Fruit fly (Drosophila melanogaster) whole organism, embryonic: ENCODE results near the gene c12.1.

Source experiments
- C15 ChIP-seq: fragments of 200-800 bp; sonication (Bioruptor generic); IDR thresholded peaks from 3 replicates; pipeline ENCODE4 v1.3.6; 2022; ENCODE audit warnings: missing biosample characterization, missing genetic modification characterization
- CG10267 ChIP-seq: fragments of 200-800 bp; sonication (Bioruptor generic); optimal IDR thresholded peaks from 2 replicates; lab custom pipeline; 2018; ENCODE audit warnings: missing biosample characterization, mild to moderate bottlenecking, missing genetic modification characterization, moderate library complexity
- CG10321 ChIP-seq: fragments of 200-800 bp; sonication (Bioruptor generic); IDR thresholded peaks from 2 replicates; pipeline ENCODE4 v1.3.6; 2022; ENCODE audit warnings: missing biosample characterization, missing genetic modification characterization
- CG11398 ChIP-seq: fragments of 200-800 bp; sonication (Bioruptor generic); optimal IDR thresholded peaks from 2 replicates; lab custom pipeline; 2016; ENCODE audit warnings: missing biosample characterization, missing genetic modification characterization
- CG11456 ChIP-seq: fragments of 200-800 bp; sonication (Bioruptor generic); IDR thresholded peaks from 3 replicates; pipeline ENCODE4 v1.3.6; 2022; ENCODE audit warnings: missing biosample characterization, missing genetic modification characterization
- CG12104 ChIP-seq: fragments of 200-800 bp; sonication (Bioruptor generic); optimal IDR thresholded peaks from 3 replicates; lab custom pipeline; 2016; ENCODE audit warnings: missing biosample characterization, missing genetic modification characterization
- CG1233 ChIP-seq: fragments of 200-800 bp; sonication (Bioruptor generic); optimal IDR thresholded peaks from 4 replicates; lab custom pipeline; 2018; ENCODE audit warnings: missing biosample characterization, mild to moderate bottlenecking, missing genetic modification characterization
- CG12942 ChIP-seq: fragments of 200-800 bp; sonication (Bioruptor generic); optimal IDR thresholded peaks from 3 replicates; lab custom pipeline; 2016; ENCODE audit warnings: missing biosample characterization, missing genetic modification characterization
- CG13894 ChIP-seq: fragments of 200-800 bp; sonication (Bioruptor generic); optimal IDR thresholded peaks from 3 replicates; lab custom pipeline; 2018; ENCODE audit warnings: missing biosample characterization, mild to moderate bottlenecking, missing genetic modification characterization, moderate library complexity
- CG14050 ChIP-seq: fragments of 200-800 bp; sonication (Bioruptor generic); IDR thresholded peaks from 3 replicates; pipeline ENCODE4 v1.3.6; 2022; ENCODE audit warnings: missing biosample characterization, missing genetic modification characterization
- CG1603 ChIP-seq: fragments of 200-800 bp; sonication (Bioruptor generic); optimal IDR thresholded peaks from 2 replicates; lab custom pipeline; 2019; ENCODE audit warnings: missing biosample characterization, mild to moderate bottlenecking, missing genetic modification characterization, moderate library complexity
- CG16815 ChIP-seq: fragments of 200-800 bp; sonication (Bioruptor generic); optimal IDR thresholded peaks from 3 replicates; lab custom pipeline; 2017; ENCODE audit warnings: missing biosample characterization, mild to moderate bottlenecking, missing genetic modification characterization
- CG16863 ChIP-seq: fragments of 200-800 bp; sonication (Bioruptor generic); optimal IDR thresholded peaks from 3 replicates; lab custom pipeline; 2016; ENCODE audit warnings: missing biosample characterization, missing genetic modification characterization
- CG17829 ChIP-seq: fragments of 200-800 bp; optimal IDR thresholded peaks from 2 replicates; lab custom pipeline; 2019; ENCODE audit warnings: missing biosample characterization, mild to moderate bottlenecking, missing genetic modification characterization, moderate library complexity
- CG3726 ChIP-seq: fragments of 200-800 bp; sonication (Bioruptor generic); IDR thresholded peaks from 3 replicates; pipeline ENCODE4, ENCODE4 v1.3.6; 2022; ENCODE audit warnings: missing biosample characterization, missing genetic modification characterization
- CG4424 ChIP-seq: fragments of 200-800 bp; sonication (Bioruptor generic); optimal IDR thresholded peaks from 3 replicates; lab custom pipeline; 2016; ENCODE audit warnings: missing biosample characterization, missing genetic modification characterization
- CG5180 ChIP-seq: fragments of 200-800 bp; sonication (Bioruptor generic); optimal IDR thresholded peaks from 3 replicates; lab custom pipeline; 2017; ENCODE audit warnings: missing biosample characterization, missing genetic modification characterization, mild to moderate bottlenecking, moderate library complexity, missing genetic modification reagents
- CG7786 ChIP-seq: fragments of 200-800 bp; sonication (Bioruptor generic); optimal IDR thresholded peaks from 2 replicates; lab custom pipeline; 2016; ENCODE audit warnings: missing biosample characterization, missing genetic modification characterization
- CG9437 ChIP-seq: fragments of 200-800 bp; sonication (Bioruptor generic); optimal IDR thresholded peaks from 2 replicates; lab custom pipeline; 2018; ENCODE audit warnings: missing biosample characterization, mild to moderate bottlenecking, missing genetic modification characterization
- CG9609 ChIP-seq: fragments of 200-800 bp; sonication (Bioruptor generic); optimal IDR thresholded peaks from 3 replicates; lab custom pipeline; 2016; ENCODE audit warnings: missing biosample characterization, missing genetic modification characterization
- CkIIα-i1 ChIP-seq: fragments of 200-800 bp; sonication (Bioruptor generic); IDR thresholded peaks from 2 replicates; pipeline ENCODE4 v1.3.6; 2022; ENCODE audit warnings: missing biosample characterization, missing genetic modification characterization
- Dip3 ChIP-seq: fragments of 200-800 bp; sonication (Bioruptor generic); optimal IDR thresholded peaks from 3 replicates; lab custom pipeline; 2016; ENCODE audit warnings: missing biosample characterization, missing genetic modification characterization
- Elba2 ChIP-seq: fragments of 200-800 bp; sonication (Bioruptor generic); optimal IDR thresholded peaks from 3 replicates; lab custom pipeline; 2016; ENCODE audit warnings: missing biosample characterization, missing genetic modification characterization
- NK7.1 ChIP-seq: fragments of 200-800 bp; sonication (Bioruptor generic); optimal IDR thresholded peaks from 3 replicates; lab custom pipeline; 2016; ENCODE audit warnings: missing biosample characterization, missing genetic modification characterization
- Trl ChIP-seq, 3 experiments: fragments of >200 bp in 2 of 3; fragments of 200-800 bp in 1 of 3; sonication (Bioruptor generic) in 1 of 3; optimal IDR thresholded peaks; 2 replicates in 1 of 3; 3 replicates in 2 of 3; lab custom pipeline; 2016 to 2017; ENCODE audit warnings: missing biosample characterization in 1 of 3, missing genetic modification characterization in 1 of 3
- YL-1 ChIP-seq: fragments of 200-800 bp; sonication (Bioruptor generic); optimal IDR thresholded peaks from 3 replicates; lab custom pipeline; 2017; ENCODE audit warnings: missing biosample characterization, mild to moderate bottlenecking, missing genetic modification characterization
- ac ChIP-seq: fragments of 200-800 bp; sonication (Bioruptor generic); optimal IDR thresholded peaks from 3 replicates; lab custom pipeline; 2017; ENCODE audit warnings: missing biosample characterization, mild to moderate bottlenecking, missing genetic modification characterization
- bab2 ChIP-seq: fragments of 200-800 bp; sonication (Bioruptor generic); optimal IDR thresholded peaks from 2 replicates; lab custom pipeline; 2016; ENCODE audit warnings: missing biosample characterization, missing genetic modification characterization
- bsh ChIP-seq, 2 experiments: fragments of 200-800 bp; sonication (Bioruptor generic); optimal IDR thresholded peaks; 2 replicates each; lab custom pipeline; 2017 to 2018; ENCODE audit warnings: mild to moderate bottlenecking in 2 of 2, missing biosample characterization in 2 of 2, missing genetic modification characterization in 2 of 2, moderate library complexity in 1 of 2
- caup ChIP-seq: fragments of 200-800 bp; sonication (Bioruptor generic); optimal IDR thresholded peaks from 3 replicates; lab custom pipeline; 2017; ENCODE audit warnings: missing biosample characterization, mild to moderate bottlenecking, missing genetic modification characterization, moderate library complexity; ENCODE audit not compliant: severe bottlenecking
- disco-r ChIP-seq: fragments of 200-800 bp; sonication (Bioruptor generic); optimal IDR thresholded peaks from 2 replicates; lab custom pipeline; 2016; ENCODE audit warnings: missing biosample characterization, missing genetic modification characterization
- dmrt99B ChIP-seq: fragments of 200-800 bp; sonication (Bioruptor generic); optimal IDR thresholded peaks from 2 replicates; lab custom pipeline; 2018; ENCODE audit warnings: missing biosample characterization, mild to moderate bottlenecking, missing genetic modification characterization, moderate library complexity
- ham ChIP-seq: fragments of 200-800 bp; sonication (Bioruptor generic); IDR thresholded peaks from 2 replicates; pipeline ENCODE4 v1.3.6; 2022; ENCODE audit warnings: missing biosample characterization, missing genetic modification characterization
- hkb ChIP-seq, 2 experiments: fragments of 200-800 bp in 1 of 2; fragments of >200 bp in 1 of 2; sonication (Bioruptor generic) in 1 of 2; IDR thresholded peaks in 1 of 2; optimal IDR thresholded peaks in 1 of 2; 2 replicates each; pipeline versions ENCODE4 v1.3.6 to Lab custom; 2017 to 2022; ENCODE audit warnings: missing biosample characterization in 1 of 2, missing genetic modification characterization in 1 of 2
- kah ChIP-seq: fragments of 200-800 bp; sonication (Bioruptor generic); optimal IDR thresholded peaks from 2 replicates; lab custom pipeline; 2018; ENCODE audit warnings: missing biosample characterization, mild to moderate bottlenecking, missing genetic modification characterization
- lov ChIP-seq, 2 experiments: fragments of 200-800 bp in 1 of 2; fragments of >200 bp in 1 of 2; sonication (Bioruptor generic) in 1 of 2; IDR thresholded peaks in 1 of 2; optimal IDR thresholded peaks in 1 of 2; 2 replicates in 1 of 2; 3 replicates in 1 of 2; pipeline versions ENCODE4 v1.3.6 to Lab custom; 2017 to 2022; ENCODE audit warnings: missing biosample characterization in 1 of 2, missing genetic modification characterization in 1 of 2
- luna ChIP-seq: fragments of 200-800 bp; sonication (Bioruptor generic); optimal IDR thresholded peaks from 2 replicates; lab custom pipeline; 2016; ENCODE audit warnings: missing biosample characterization, missing genetic modification characterization
- nau ChIP-seq: fragments of 200-800 bp; sonication (Bioruptor generic); optimal IDR thresholded peaks from 3 replicates; lab custom pipeline; 2017; ENCODE audit warnings: missing biosample characterization, mild to moderate bottlenecking, missing genetic modification characterization, missing genetic modification reagents
- odd ChIP-seq: fragments of 200-800 bp; sonication (Bioruptor generic); optimal IDR thresholded peaks from 2 replicates; lab custom pipeline; 2017; ENCODE audit warnings: missing biosample characterization, mild to moderate bottlenecking, missing genetic modification characterization
- pan ChIP-seq, 4 experiments: fragments of >200 bp in 3 of 4; fragments of 200-800 bp in 1 of 4; sonication (Bioruptor generic) in 1 of 4; optimal IDR thresholded peaks in 3 of 4; IDR thresholded peaks in 1 of 4; 2 replicates each; pipeline versions ENCODE4 v1.3.6 to Lab custom; 2017 to 2022; ENCODE audit warnings: missing biosample characterization in 2 of 4, missing genetic modification characterization in 2 of 4, mixed read lengths in 1 of 4
- peb ChIP-seq: fragments of 200-800 bp; sonication (Bioruptor generic); IDR thresholded peaks from 2 replicates; pipeline ENCODE4 v1.3.6; 2022; ENCODE audit warnings: missing biosample characterization, missing genetic modification characterization
- pum ChIP-seq: fragments of 200-800 bp; sonication (Bioruptor generic); optimal IDR thresholded peaks from 2 replicates; lab custom pipeline; 2016; ENCODE audit warnings: missing biosample characterization, missing genetic modification characterization
- repo ChIP-seq: fragments of 200-800 bp; sonication (Bioruptor generic); optimal IDR thresholded peaks from 2 replicates; lab custom pipeline; 2016; ENCODE audit warnings: missing biosample characterization, missing genetic modification characterization
- seq ChIP-seq: fragments of 200-800 bp; sonication (Bioruptor generic); IDR thresholded peaks from 2 replicates; pipeline ENCODE4 v1.3.6; 2022; ENCODE audit warnings: missing biosample characterization, missing genetic modification characterization
- trh ChIP-seq: fragments of 200-800 bp; sonication (Bioruptor generic); optimal IDR thresholded peaks from 2 replicates; lab custom pipeline; 2016; ENCODE audit warnings: missing biosample characterization, missing genetic modification characterization
- wek ChIP-seq: fragments of 200-800 bp; sonication (Bioruptor generic); optimal IDR thresholded peaks from 3 replicates; lab custom pipeline; 2018; ENCODE audit warnings: missing biosample characterization, mild to moderate bottlenecking, missing genetic modification characterization, moderate library complexity
- wor ChIP-seq: fragments of 200-800 bp; sonication (Bioruptor generic); IDR thresholded peaks from 2 replicates; pipeline ENCODE4 v1.3.6; 2022; ENCODE audit warnings: missing biosample characterization, missing genetic modification characterization
- yki ChIP-seq: fragments of >200 bp; optimal IDR thresholded peaks from 3 replicates; lab custom pipeline; 2018
- zen ChIP-seq: fragments of 200-800 bp; sonication (Bioruptor generic); optimal IDR thresholded peaks from 3 replicates; lab custom pipeline; 2018; ENCODE audit warnings: missing biosample characterization, mild to moderate bottlenecking, missing genetic modification characterization, moderate library complexity

Gene c12.1

DNA sequence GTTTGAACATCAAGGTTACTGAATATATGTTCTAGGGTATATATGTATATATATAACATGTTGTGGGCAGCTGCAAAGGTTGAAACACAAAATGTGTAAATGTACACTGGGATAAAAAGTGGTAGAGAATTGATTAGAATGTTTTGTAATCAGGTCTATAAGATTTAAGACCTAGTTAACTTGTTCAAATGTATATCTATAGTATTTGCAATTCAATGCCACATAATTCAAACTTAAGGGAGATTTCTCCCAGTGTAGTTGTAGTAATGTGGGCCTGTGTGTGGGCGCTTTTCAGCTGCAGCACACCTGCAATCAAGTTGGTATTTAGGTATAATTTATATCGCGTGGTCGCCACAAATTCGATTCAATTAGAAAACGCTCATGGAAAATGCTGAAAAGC lies 30.2 kb upstream of the c12.1 start:
- TF ChIP-seq CG13894: no peak
- TF ChIP-seq dmrt99B: peak; percentile 76
- TF ChIP-seq seq: peak; percentile 64
- no peak for TF ChIP-seq Dip3 (GFP tag; lab: Kevin White, UChicago)
- TF ChIP-seq ham (GFP tag; lab: Robert Waterston, UW): no peak
- peak; percentile 53; the same call in 1 of the 3 replicates for TF ChIP-seq CG11456 (GFP tag; lab: Robert Waterston, UW)
- TF ChIP-seq CG5180 (GFP tag; lab: Kevin White, UChicago): no peak
- TF ChIP-seq C15: no peak
- TF ChIP-seq CG11398 (GFP tag; lab: Kevin White, UChicago): no peak
- TF ChIP-seq CG3726 (GFP tag; lab: Robert Waterston, UW): no peak
- peak; percentile 24 for TF ChIP-seq kah (GFP tag; lab: Kevin White, UChicago)
- TF ChIP-seq CG12104 (GFP tag; lab: Kevin White, UChicago): no peak
- no peak for TF ChIP-seq pan (optimal IDR thresholded peaks at IDR 0.05; lab: Kevin White, UChicago)
- peak in 1 of 2 experiments; percentile 79 for TF ChIP-seq pan (GFP tag; optimal IDR thresholded peaks at IDR 0.05 in 1 of 2, IDR thresholded peaks at IDR 0.05 in 1 of 2)
- TF ChIP-seq CG17829: peak; percentile 49
- no peak for TF ChIP-seq wor (GFP tag; lab: Robert Waterston, UW)
- peak; percentile 13 for TF ChIP-seq CG7786 (GFP tag; lab: Kevin White, UChicago)
- TF ChIP-seq bsh (GFP tag; optimal IDR thresholded peaks at IDR 0.05; lab: Kevin White, UChicago): peak in 1 of 2 experiments; percentile 74
- peak; percentile 38 for TF ChIP-seq bab2 (GFP tag; lab: Kevin White, UChicago)
- no peak for TF ChIP-seq wek (GFP tag; lab: Kevin White, UChicago)
- TF ChIP-seq CG1233 (GFP tag; lab: Kevin White, UChicago): peak; percentile 43
- TF ChIP-seq disco-r: no peak
- TF ChIP-seq caup: peak; percentile 26
- peak; percentile 3 for TF ChIP-seq CG9609 (GFP tag; lab: Kevin White, UChicago)
- TF ChIP-seq yki (lab: Kevin White, UChicago): no peak
- TF ChIP-seq luna (GFP tag; lab: Kevin White, UChicago): no peak
- TF ChIP-seq CG12942 (GFP tag; lab: Kevin White, UChicago): peak; percentile 18
- TF ChIP-seq odd: peak; percentile 32
- TF ChIP-seq Trl (optimal IDR thresholded peaks at IDR 0.05; lab: Kevin White, UChicago): no peak
- TF ChIP-seq Trl (GFP tag; optimal IDR thresholded peaks at IDR 0.05; lab: Kevin White, UChicago): peak; percentile 26
- TF ChIP-seq NK7.1 (GFP tag; lab: Kevin White, UChicago): peak; percentile 15
- TF ChIP-seq CkIIα-i1 (GFP tag; lab: Robert Waterston, UW): no peak
- peak; percentile 65; the same call in 2 of the 3 replicates for TF ChIP-seq CG14050 (GFP tag; lab: Robert Waterston, UW)
- no peak for TF ChIP-seq hkb (optimal IDR thresholded peaks at IDR 0.05; lab: Kevin White, UChicago)
- peak; percentile 66 for TF ChIP-seq hkb (GFP tag; IDR thresholded peaks at IDR 0.05; lab: Robert Waterston, UW)
- TF ChIP-seq CG4424: peak; percentile 45
- peak; percentile 26 for TF ChIP-seq repo (GFP tag; lab: Kevin White, UChicago)
- TF ChIP-seq pum (GFP tag; lab: Kevin White, UChicago): peak; percentile 37
- peak; percentile 32 for TF ChIP-seq CG16863 (GFP tag; lab: Kevin White, UChicago)
- TF ChIP-seq CG9437 (GFP tag; lab: Kevin White, UChicago): peak; percentile 43
- TF ChIP-seq CG1603 (tag; lab: Kevin White, UChicago): peak; percentile 82
- no peak for TF ChIP-seq Elba2 (GFP tag; lab: Kevin White, UChicago)
- TF ChIP-seq lov (optimal IDR thresholded peaks at IDR 0.05; lab: Kevin White, UChicago): no peak
- TF ChIP-seq lov (GFP tag; IDR thresholded peaks at IDR 0.05; lab: Robert Waterston, UW): no peak
- peak; percentile 34 for TF ChIP-seq nau
- TF ChIP-seq CG16815: no peak
- TF ChIP-seq CG10267 (tag; lab: Kevin White, UChicago): peak; percentile 41
- TF ChIP-seq trh (GFP tag; lab: Kevin White, UChicago): no peak
- TF ChIP-seq peb: no peak
- TF ChIP-seq ac: peak; percentile 12
- TF ChIP-seq zen (tag; lab: Kevin White, UChicago): peak; percentile 44
- peak; percentile 28; the same call in 1 of the 2 replicates for TF ChIP-seq CG10321 (GFP tag; lab: Robert Waterston, UW)
- TF ChIP-seq YL-1 (GFP tag; lab: Kevin White, UChicago): no peak
